In the genomic region with DNA sequence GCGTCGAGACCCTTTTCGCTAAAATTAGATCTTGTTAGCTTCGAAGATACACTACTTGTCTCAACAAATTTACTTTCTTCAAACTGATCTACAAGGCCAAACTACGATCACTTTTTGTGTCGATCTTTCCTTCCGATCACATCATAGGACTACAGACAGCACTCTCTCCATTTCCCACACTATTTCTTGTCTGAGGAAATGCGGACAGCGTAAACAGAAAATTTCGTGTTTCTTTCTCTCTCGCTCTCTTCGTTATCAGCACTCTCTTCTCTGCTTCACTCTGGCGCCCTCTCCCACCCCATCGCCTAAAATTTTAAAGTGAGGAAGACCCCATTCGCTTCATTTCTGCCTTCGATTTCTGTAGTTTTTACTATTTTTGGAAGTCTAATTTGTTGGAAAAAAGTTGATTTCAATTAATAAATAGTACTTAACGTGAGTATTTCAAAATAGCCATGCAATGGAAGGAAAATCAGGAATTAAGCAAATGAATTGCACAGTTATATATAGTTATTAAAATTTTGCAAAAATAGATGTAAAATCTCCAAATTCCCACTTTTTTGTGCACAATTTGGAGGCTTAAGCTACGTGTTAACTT, we compare ENCODE assay signal across 2 worm cellular contexts.
TF ChIP-seq lines count a peak whose summit lies in the region.

No protein-coding gene starts in this region.

TF ChIP-seq in whole organism, L1 larva, 84 proteins besides CTCF, POLR2A, EP300 and RAD21 (continued from another document):
- TF ChIP-seq pqm-1 (tag; optimal IDR thresholded peaks at IDR 0.05; lab: Kevin White, UChicago) (no peak), egl-13 (tag; optimal IDR thresholded peaks at IDR 0.05; lab: Kevin White, UChicago) (no peak), alr-1 (tag; optimal IDR thresholded peaks at IDR 0.05; lab: Kevin White, UChicago; ENCODE audit: borderline replicate concordance) (no peak), efl-1 (optimal IDR thresholded peaks at IDR 0.05; lab: Kevin White, UChicago) (peak; percentile 76), efl-1 (GFP tag; optimal IDR thresholded peaks at IDR 0.05 in 1 of 2; lab: Kevin White, UChicago) (peak; percentile 59 to 94), ztf-4 (tag; optimal IDR thresholded peaks at IDR 0.05; lab: Kevin White, UChicago) (peak; percentile 44), fkh-10 (GFP tag; optimal IDR thresholded peaks at IDR 0.05; lab: Kevin White, UChicago) (peak; percentile 21), sox-4 (tag; optimal IDR thresholded peaks at IDR 0.05; lab: Kevin White, UChicago) (no peak), skn-1 (tag; optimal IDR thresholded peaks at IDR 0.05; lab: Kevin White, UChicago) (peak; percentile 69), hpl-2 (GFP tag; optimal IDR thresholded peaks at IDR 0.05; lab: Kevin White, UChicago) (no peak), grh-1 (GFP tag; IDR thresholded peaks at IDR 0.05; lab: Robert Waterston, UW) (no peak), lsy-2 (tag; optimal IDR thresholded peaks at IDR 0.05; lab: Kevin White, UChicago) (peak; percentile 75 to 82), snpc-4 (tag; optimal IDR thresholded peaks at IDR 0.05; lab: Kevin White, UChicago) (peak; percentile 48), unc-62 (GFP tag; optimal IDR thresholded peaks at IDR 0.05; lab: Kevin White, UChicago) (no peak), C04F5.9 (tag; optimal IDR thresholded peaks at IDR 0.05; lab: Kevin White, UChicago) (no peak), nhr-12 (tag; optimal IDR thresholded peaks at IDR 0.05; lab: Kevin White, UChicago) (no peak), ets-5 (GFP tag; IDR thresholded peaks at IDR 0.05; lab: Robert Waterston, UW) (no peak), snu-23 (GFP tag; optimal IDR thresholded peaks at IDR 0.05; lab: Kevin White, UChicago) (peak; percentile 88), C16A3.4 (tag; optimal IDR thresholded peaks at IDR 0.05; lab: Kevin White, UChicago) (peak; percentile 44), dpl-1 (GFP tag; optimal IDR thresholded peaks at IDR 0.05; lab: Kevin White, UChicago) (peak; percentile 63 to 67 (median 63)), fos-1 (tag; optimal IDR thresholded peaks at IDR 0.05; lab: Kevin White, UChicago) (peak; percentile 51), nhr-237 (tag; optimal IDR thresholded peaks at IDR 0.05; lab: Kevin White, UChicago) (peak; percentile 25), egl-27 (tag; optimal IDR thresholded peaks at IDR 0.05; lab: Kevin White, UChicago) (no peak), lin-39 (tag; optimal IDR thresholded peaks at IDR 0.05; lab: Kevin White, UChicago) (no peak), pax-3 (tag; optimal IDR thresholded peaks at IDR 0.05; lab: Kevin White, UChicago) (no peak), lir-3 (tag; optimal IDR thresholded peaks at IDR 0.05; lab: Kevin White, UChicago; ENCODE audit: poor library complexity) (no peak), nhr-84 (tag; optimal IDR thresholded peaks at IDR 0.05; lab: Kevin White, UChicago) (no peak), sptf-1 (tag; optimal IDR thresholded peaks at IDR 0.05; lab: Kevin White, UChicago) (no peak), isw-1 (GFP tag; IDR thresholded peaks at IDR 0.05; lab: Robert Waterston, UW) (peak; percentile 19; the same call in 1 of the 2 replicates), lin-35 (GFP tag; optimal IDR thresholded peaks at IDR 0.05; lab: Kevin White, UChicago) (peak; percentile 73 to 80), Y116A8C.19 (tag; optimal IDR thresholded peaks at IDR 0.05; lab: Kevin White, UChicago; ENCODE audit: borderline replicate concordance) (no peak), fkh-4 (tag; optimal IDR thresholded peaks at IDR 0.05; lab: Kevin White, UChicago; ENCODE audit: borderline replicate concordance) (no peak), jun-1 (tag; optimal IDR thresholded peaks at IDR 0.05; lab: Kevin White, UChicago) (peak; percentile 78), ztf-11 (tag; optimal IDR thresholded peaks at IDR 0.05; lab: Kevin White, UChicago) (no peak), nhr-76 (tag; optimal IDR thresholded peaks at IDR 0.05; lab: Kevin White, UChicago) (no peak), xbp-1 (tag; optimal IDR thresholded peaks at IDR 0.05; lab: Kevin White, UChicago) (peak; percentile 58), lin-14 (GFP tag; optimal IDR thresholded peaks at IDR 0.05; lab: Kevin White, UChicago) (peak; percentile 92), hlh-17 (GFP tag; optimal IDR thresholded peaks at IDR 0.05; lab: Kevin White, UChicago; ENCODE audit: borderline replicate concordance) (no peak), blmp-1 (tag; optimal IDR thresholded peaks at IDR 0.05; lab: Kevin White, UChicago) (peak; percentile 88), rnt-1 (tag; optimal IDR thresholded peaks at IDR 0.05; lab: Kevin White, UChicago) (peak; percentile 69), irx-1 (tag; optimal IDR thresholded peaks at IDR 0.05; lab: Kevin White, UChicago) (peak; percentile 76), ceh-88 (GFP tag; IDR thresholded peaks at IDR 0.05; lab: Robert Waterston, UW) (no peak), sup-37 (GFP tag; optimal IDR thresholded peaks at IDR 0.05; lab: Kevin White, UChicago) (no peak), nhr-20 (tag; optimal IDR thresholded peaks at IDR 0.05; lab: Kevin White, UChicago) (peak; percentile 92), nhr-28 (tag; optimal IDR thresholded peaks at IDR 0.05; lab: Kevin White, UChicago) (no peak), elt-2 (tag; optimal IDR thresholded peaks at IDR 0.05; lab: Kevin White, UChicago) (no peak), nhr-90 (tag; optimal IDR thresholded peaks at IDR 0.05; lab: Kevin White, UChicago; ENCODE audit: poor library complexity) (peak; percentile 76), nhr-85 (tag; lab: Kevin White, UChicago) (peak; percentile 93)

TF ChIP-seq in whole organism, L2 larva, 48 proteins besides CTCF, POLR2A, EP300 and RAD21 (continued from another document):
- no peak for TF ChIP-seq lin-39 (tag; optimal IDR thresholded peaks at IDR 0.05; lab: Kevin White, UChicago)
- no peak for TF ChIP-seq R02D3.7 (tag; optimal IDR thresholded peaks at IDR 0.05; lab: Kevin White, UChicago)
- TF ChIP-seq ztf-1 (GFP tag; conservative IDR thresholded peaks at IDR 0.05; lab: Robert Waterston, UW) = no peak
- TF ChIP-seq alr-1 (tag; optimal IDR thresholded peaks at IDR 0.05; lab: Kevin White, UChicago) = no peak
- TF ChIP-seq ceh-16 (tag; optimal IDR thresholded peaks at IDR 0.05; lab: Kevin White, UChicago) = no peak
- TF ChIP-seq ztf-11 (tag; optimal IDR thresholded peaks at IDR 0.05; lab: Kevin White, UChicago) = no peak
- TF ChIP-seq nhr-11 (tag; optimal IDR thresholded peaks at IDR 0.05; lab: Kevin White, UChicago) = no peak
- TF ChIP-seq nhr-6 (tag; optimal IDR thresholded peaks at IDR 0.05; lab: Kevin White, UChicago) = no peak
- peak; percentile 63 for TF ChIP-seq blmp-1 (tag; optimal IDR thresholded peaks at IDR 0.05; lab: Kevin White, UChicago; ENCODE audit: insufficient read depth)
- no peak for TF ChIP-seq Y55F3AM.14 (GFP tag; optimal IDR thresholded peaks at IDR 0.05; lab: Kevin White, UChicago)
TF ChIP-seq in whole organism, L2 larva: peak in this region for 18.
